Worm (Caenorhabditis elegans): Measurements from ENCODE around the gene K12B6.9.
A peak's percentile ranks its signal among the peaks of the same experiment; 100 is the strongest.

K12B6.9 gene

ce11 chrV:6277178-6277834, 15.2 kb downstream of the K12B6.9 start (continued):
- no peak for TF ChIP-seq rbr-2 (tag; optimal IDR thresholded peaks at IDR 0.05)
- peak in 1 of 2 experiments; percentile 86 for TF ChIP-seq unc-62 (GFP tag; optimal IDR thresholded peaks at IDR 0.05 in 1 of 2)
- TF ChIP-seq unc-62 (tag; optimal IDR thresholded peaks at IDR 0.05) = no peak
- TF ChIP-seq ama-1 (optimal IDR thresholded peaks at IDR 0.05) = peak; percentile 86
- TF ChIP-seq aly-2 (tag; optimal IDR thresholded peaks at IDR 0.05) = no peak
- TF ChIP-seq lin-38 (GFP tag; IDR thresholded peaks at IDR 0.05) = 0 out of 2 replicates have a peak, but pooled peaks have one; percentile 8

- TF ChIP-seq zip-2 (tag; optimal IDR thresholded peaks at IDR 0.05) (no peak), ztf-7 (tag; optimal IDR thresholded peaks at IDR 0.05) (no peak), vab-7 (GFP tag; IDR thresholded peaks at IDR 0.05) (no peak), mxl-3 (GFP tag; optimal IDR thresholded peaks at IDR 0.05) (peak; percentile 64), zip-11 (GFP tag; IDR thresholded peaks at IDR 0.05) (no peak), snpc-1.2 (GFP tag; IDR thresholded peaks at IDR 0.05) (no peak), arid-1 (GFP tag; conservative IDR thresholded peaks at IDR 0.05) (no peak), nhr-6 (tag; optimal IDR thresholded peaks at IDR 0.05) (no peak), fkh-10 (GFP tag; optimal IDR thresholded peaks at IDR 0.05) (no peak), egl-43 (GFP tag; IDR thresholded peaks at IDR 0.05) (no peak), mdl-1 (tag; optimal IDR thresholded peaks at IDR 0.05) (peak in 1 of 2 experiments; percentile 82), D1046.2 (GFP tag; IDR thresholded peaks at IDR 0.05) (no peak), dmd-8 (GFP tag; IDR thresholded peaks at IDR 0.05) (no peak), F49E8.2 (tag; optimal IDR thresholded peaks at IDR 0.05; ENCODE audit: borderline replicate concordance) (no peak), ceh-28 (tag; optimal IDR thresholded peaks at IDR 0.05) (no peak), mdt-29 (GFP tag; IDR thresholded peaks at IDR 0.05) (no peak), Y75B8A.6 (GFP tag; IDR thresholded peaks at IDR 0.05) (no peak), duxl-1 (tag; optimal IDR thresholded peaks at IDR 0.05; ENCODE audit: poor library complexity) (no peak), spr-1 (tag; optimal IDR thresholded peaks at IDR 0.05) (no peak), snpc-4 (tag; optimal IDR thresholded peaks at IDR 0.05) (no peak), unc-130 (GFP tag; optimal IDR thresholded peaks at IDR 0.05) (no peak), F44E2.7 (GFP tag; IDR thresholded peaks at IDR 0.05) (no peak), ceh-32 (tag; optimal IDR thresholded peaks at IDR 0.05; ENCODE audit: poor library complexity) (no peak), lin-15B (tag; optimal IDR thresholded peaks at IDR 0.05) (no peak), unc-39 (tag; optimal IDR thresholded peaks at IDR 0.05) (no peak), daf-16 (GFP tag; optimal IDR thresholded peaks at IDR 0.05) (peak in 1 of 2 experiments; percentile 48), daf-16 (tag; optimal IDR thresholded peaks at IDR 0.05) (peak; percentile 98), nhr-48 (tag; optimal IDR thresholded peaks at IDR 0.05) (peak; percentile 87), nhr-102 (tag; optimal IDR thresholded peaks at IDR 0.05) (peak; percentile 56), T26A8.4 (GFP tag; IDR thresholded peaks at IDR 0.05) (no peak), ceh-20 (GFP tag; IDR thresholded peaks at IDR 0.05) (no peak), lir-3 (tag; optimal IDR thresholded peaks at IDR 0.05) (no peak), madf-9 (GFP tag; conservative IDR thresholded peaks at IDR 0.05) (no peak), unc-62 (GFP tag; optimal IDR thresholded peaks at IDR 0.05 in 1 of 2) (peak in 1 of 2 experiments; percentile 96), unc-62 (tag; optimal IDR thresholded peaks at IDR 0.05) (no peak), pha-4 (GFP tag; IDR thresholded peaks at IDR 0.05) (0 out of 2 replicates have a peak, but pooled peaks have one; percentile 15), pha-4 (tag; optimal IDR thresholded peaks at IDR 0.05) (no peak), hif-1 (tag; optimal IDR thresholded peaks at IDR 0.05) (peak in 1 of 2 experiments; percentile 5), zfp-2 (tag; optimal IDR thresholded peaks at IDR 0.05) (no peak), nhr-76 (tag; optimal IDR thresholded peaks at IDR 0.05) (no peak), ces-1 (GFP tag; optimal IDR thresholded peaks at IDR 0.05) (no peak), nhr-28 (tag; optimal IDR thresholded peaks at IDR 0.05) (peak; percentile 93), Y5F2A.4 (GFP tag; optimal IDR thresholded peaks at IDR 0.05) (no peak), set-16 (GFP tag; IDR thresholded peaks at IDR 0.05) (no peak), lin-1 (GFP tag; IDR thresholded peaks at IDR 0.05) (peak; percentile 59)
Observed at ce11 chrV:6276205-6276604, 16.3 kb downstream of the K12B6.9 start, which contains the start of gene F31F7.1. Gene F31F7.1, plus strand, starts transcription at chrV:6276439.

All from whole organism, L4 larva.